Worm (Caenorhabditis elegans): ENCODE results near the gene rpi-1.

rpi-1 gene

DNA sequence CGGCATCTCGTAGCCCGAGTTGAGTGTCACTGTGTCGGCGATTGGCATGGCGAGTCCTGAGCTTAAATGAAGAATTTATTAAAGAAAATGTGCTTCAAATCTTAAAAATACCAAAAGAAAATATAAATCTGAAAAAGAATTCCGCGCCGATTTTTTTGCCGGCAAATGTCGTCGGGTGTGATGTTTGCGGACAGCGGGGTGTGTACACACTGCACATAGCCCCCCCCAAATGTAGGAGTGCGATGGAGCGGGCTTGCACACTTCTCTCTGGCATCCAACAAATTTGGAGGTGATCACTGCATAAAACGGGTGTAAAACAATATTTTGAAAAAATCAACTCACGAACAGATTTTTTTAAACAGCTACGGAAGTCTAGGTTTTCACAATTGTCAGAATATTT, 13.9 kb upstream of the rpi-1 start, which contains the start of gene Y39G8B.2 (continued):
- no peak for TF ChIP-seq alr-1 (tag; optimal IDR thresholded peaks at IDR 0.05)
- no peak for TF ChIP-seq unc-39 (tag; optimal IDR thresholded peaks at IDR 0.05)
- TF ChIP-seq elt-3 (tag; optimal IDR thresholded peaks at IDR 0.05), result no peak
- no peak for TF ChIP-seq ztf-11 (tag; optimal IDR thresholded peaks at IDR 0.05)
- peak; percentile 5 for TF ChIP-seq skn-1 (tag; optimal IDR thresholded peaks at IDR 0.05)
- peak; percentile 93 for TF ChIP-seq unc-55 (GFP tag; optimal IDR thresholded peaks at IDR 0.05)
- TF ChIP-seq nhr-25 (tag; optimal IDR thresholded peaks at IDR 0.05), result peak; percentile 86
- TF ChIP-seq blmp-1 (tag; optimal IDR thresholded peaks at IDR 0.05; ENCODE audit: insufficient read depth), result peak; percentile 55
- peak; percentile 36 for TF ChIP-seq egl-27 (tag; optimal IDR thresholded peaks at IDR 0.05)
- TF ChIP-seq dmd-4 (tag; optimal IDR thresholded peaks at IDR 0.05), result no peak

DNA sequence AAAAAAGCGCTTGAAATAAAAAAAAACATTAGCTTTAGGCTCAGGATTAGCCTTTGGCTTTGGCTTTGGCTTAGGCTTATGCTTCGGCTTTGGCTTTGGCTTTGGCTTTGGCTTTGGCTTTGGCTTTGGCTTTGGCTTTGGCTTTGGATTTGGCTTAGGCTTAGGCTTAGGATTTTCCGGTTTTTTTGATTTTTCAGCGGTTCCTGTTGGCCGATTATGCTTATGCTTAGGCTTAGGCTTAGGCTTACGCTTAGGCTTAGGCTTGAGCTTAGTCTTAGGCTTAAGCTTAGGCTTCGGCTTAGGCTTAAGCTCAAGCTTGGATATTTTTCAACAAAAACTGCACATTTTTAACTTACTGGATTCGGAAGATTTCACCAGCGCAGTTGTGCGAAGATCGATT, 11.9 kb upstream of the rpi-1 start:
- no peak for TF ChIP-seq nhr-25 (tag; optimal IDR thresholded peaks at IDR 0.05)
- no peak for TF ChIP-seq C34F6.9 (tag; optimal IDR thresholded peaks at IDR 0.05)
- TF ChIP-seq skn-1 (tag; optimal IDR thresholded peaks at IDR 0.05), result no peak
- no peak for TF ChIP-seq ztf-4 (tag; optimal IDR thresholded peaks at IDR 0.05)
- TF ChIP-seq lin-13 (GFP tag; optimal IDR thresholded peaks at IDR 0.05), result no peak
- TF ChIP-seq nhr-21 (tag; optimal IDR thresholded peaks at IDR 0.05), result no peak
- no peak for TF ChIP-seq elt-1 (tag; optimal IDR thresholded peaks at IDR 0.05)
- no peak for TF ChIP-seq lin-11 (tag; optimal IDR thresholded peaks at IDR 0.05)
- no peak for TF ChIP-seq ZK546.5 (tag; optimal IDR thresholded peaks at IDR 0.05)
- TF ChIP-seq peb-1 (tag; optimal IDR thresholded peaks at IDR 0.05), result no peak
- TF ChIP-seq F13H6.1 (tag; optimal IDR thresholded peaks at IDR 0.05), result no peak
- no peak for TF ChIP-seq lsy-2 (tag; optimal IDR thresholded peaks at IDR 0.05)
- TF ChIP-seq unc-55 (GFP tag; optimal IDR thresholded peaks at IDR 0.05), result no peak
- TF ChIP-seq alr-1 (tag; optimal IDR thresholded peaks at IDR 0.05), result no peak
- no peak for TF ChIP-seq ztf-11 (tag; optimal IDR thresholded peaks at IDR 0.05)
- no peak for TF ChIP-seq fos-1 (tag; optimal IDR thresholded peaks at IDR 0.05)
- TF ChIP-seq blmp-1 (tag; optimal IDR thresholded peaks at IDR 0.05; ENCODE audit: insufficient read depth), result no peak

DNA sequence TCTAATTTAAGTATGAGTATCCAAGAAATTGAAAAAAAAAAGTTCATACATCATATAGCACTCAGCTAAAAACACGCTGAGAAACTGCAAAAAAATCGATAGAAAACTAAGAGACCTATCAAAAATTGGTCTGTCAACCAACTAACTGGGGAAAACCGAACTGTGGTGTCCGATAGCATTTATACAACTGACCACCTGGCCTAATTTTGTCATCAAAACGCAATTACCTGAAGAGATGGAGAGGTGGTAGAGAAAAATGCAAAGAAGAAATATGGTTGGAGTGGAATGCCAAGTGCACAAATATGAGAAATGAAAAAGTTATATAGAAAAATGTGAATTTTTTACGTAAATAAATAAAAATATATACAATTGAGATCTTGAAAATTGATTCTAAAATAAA, 11.3 kb upstream of the rpi-1 start, which contains the start of gene Y39G8B.1:
TSS of gene Y39G8B.1 (minus strand) at position 299 of the 400 bp plus-strand sequence.
- no peak for TF ChIP-seq unc-62 (GFP tag; optimal IDR thresholded peaks at IDR 0.05)
- no peak for TF ChIP-seq nhr-10 (tag; optimal IDR thresholded peaks at IDR 0.05)
- TF ChIP-seq gmeb-1 (tag; optimal IDR thresholded peaks at IDR 0.05), result peak; percentile 3
- no peak for TF ChIP-seq ama-1 (optimal IDR thresholded peaks at IDR 0.05)
- TF ChIP-seq lin-39 (tag; optimal IDR thresholded peaks at IDR 0.05), result no peak
- TF ChIP-seq fos-1 (tag; optimal IDR thresholded peaks at IDR 0.05), result peak; percentile 45
- no peak for TF ChIP-seq ceh-82 (tag; optimal IDR thresholded peaks at IDR 0.05)
- no peak for TF ChIP-seq peb-1 (tag; optimal IDR thresholded peaks at IDR 0.05)
- TF ChIP-seq lin-13 (GFP tag; optimal IDR thresholded peaks at IDR 0.05), result no peak
- no peak for TF ChIP-seq dmd-4 (tag; optimal IDR thresholded peaks at IDR 0.05)
- TF ChIP-seq sma-3 (GFP tag; optimal IDR thresholded peaks at IDR 0.05), result no peak
- no peak for TF ChIP-seq C34F6.9 (tag; optimal IDR thresholded peaks at IDR 0.05)
- TF ChIP-seq skn-1 (tag; optimal IDR thresholded peaks at IDR 0.05), result peak; percentile 34
- TF ChIP-seq snpc-4 (tag; optimal IDR thresholded peaks at IDR 0.05), result no peak
- no peak for TF ChIP-seq blmp-1 (tag; optimal IDR thresholded peaks at IDR 0.05; ENCODE audit: insufficient read depth)
- TF ChIP-seq Y55F3AM.14 (GFP tag; optimal IDR thresholded peaks at IDR 0.05), result no peak
- no peak for TF ChIP-seq ztf-11 (tag; optimal IDR thresholded peaks at IDR 0.05)
- TF ChIP-seq mdl-1 (tag; optimal IDR thresholded peaks at IDR 0.05), result no peak
- no peak for TF ChIP-seq nhr-25 (tag; optimal IDR thresholded peaks at IDR 0.05)
- TF ChIP-seq egl-27 (tag; optimal IDR thresholded peaks at IDR 0.05), result no peak
- no peak for TF ChIP-seq nhr-6 (tag; optimal IDR thresholded peaks at IDR 0.05)
- TF ChIP-seq elt-3 (tag; optimal IDR thresholded peaks at IDR 0.05), result no peak
- no peak for TF ChIP-seq zag-1 (tag; optimal IDR thresholded peaks at IDR 0.05)
- TF ChIP-seq lsy-2 (tag; optimal IDR thresholded peaks at IDR 0.05), result peak in 1 of 2 experiments; percentile 24

DNA sequence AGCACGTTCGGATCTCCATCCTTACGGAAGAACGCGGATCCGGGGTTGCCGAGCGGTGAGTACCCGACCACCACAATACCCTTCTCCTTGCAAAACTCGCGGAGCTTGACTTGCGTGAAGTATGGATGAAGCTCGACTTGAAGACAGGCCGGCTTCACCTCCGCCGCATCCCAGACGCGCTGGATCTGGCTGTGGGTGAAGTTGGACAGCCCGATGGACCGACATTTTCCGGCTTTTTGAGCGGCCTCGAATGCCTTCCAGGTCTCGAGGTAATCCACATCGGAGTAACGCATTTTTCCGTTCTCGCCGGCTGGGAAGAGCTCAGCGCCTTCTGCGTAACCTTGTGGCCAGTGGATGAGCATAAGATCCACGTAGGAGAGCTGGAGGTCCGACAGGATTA, 10.0 kb upstream of the rpi-1 start:
- TF ChIP-seq ceh-16 (tag; optimal IDR thresholded peaks at IDR 0.05) (no peak), R02D3.7 (tag; optimal IDR thresholded peaks at IDR 0.05) (no peak), nhr-11 (tag; optimal IDR thresholded peaks at IDR 0.05) (no peak), alr-1 (tag; optimal IDR thresholded peaks at IDR 0.05) (no peak), nhr-237 (tag; optimal IDR thresholded peaks at IDR 0.05) (no peak), gmeb-1 (tag; optimal IDR thresholded peaks at IDR 0.05) (no peak), lin-13 (GFP tag; optimal IDR thresholded peaks at IDR 0.05) (no peak)
